Fruit fly (Drosophila melanogaster): ENCODE measurements around the gene CG42788.

Gene CG42788

DNA sequence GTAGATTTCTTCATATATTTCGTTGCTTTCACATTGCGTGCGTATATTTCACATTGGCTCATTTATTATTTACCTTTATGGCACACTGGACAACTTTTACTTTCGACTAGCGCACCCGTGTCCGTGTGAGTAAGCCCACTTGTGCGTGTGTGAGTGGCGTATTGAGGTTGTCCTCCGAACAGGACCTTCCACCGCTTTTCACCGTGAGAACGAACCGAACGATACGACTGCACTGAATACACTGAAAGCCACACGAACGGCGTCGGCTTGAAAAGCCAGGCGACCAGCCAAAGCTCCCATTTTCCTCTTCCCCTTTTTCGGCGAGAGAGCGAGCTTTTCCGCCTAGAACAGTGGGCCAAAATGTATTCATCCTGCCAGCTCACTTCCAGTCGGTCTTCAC is 54.8 kb downstream of the CG42788 start, which contains the start of gene dpr9:
Gene dpr9 (minus strand): TSS at position 244 of the 400 bp plus-strand sequence.
- TF ChIP-seq Eip75B (GFP tag; optimal IDR thresholded peaks at IDR 0.05) (no peak), CG10631 (GFP tag; optimal IDR thresholded peaks at IDR 0.05) (no peak), CG34406 (GFP tag; optimal IDR thresholded peaks at IDR 0.05) (no peak), CG7368 (GFP tag; optimal IDR thresholded peaks at IDR 0.05) (no peak), Sox14 (GFP tag; optimal IDR thresholded peaks at IDR 0.05) (no peak), CG9139 (GFP tag; optimal IDR thresholded peaks at IDR 0.05) (no peak), CG6808 (GFP tag; optimal IDR thresholded peaks at IDR 0.05) (no peak)

DNA sequence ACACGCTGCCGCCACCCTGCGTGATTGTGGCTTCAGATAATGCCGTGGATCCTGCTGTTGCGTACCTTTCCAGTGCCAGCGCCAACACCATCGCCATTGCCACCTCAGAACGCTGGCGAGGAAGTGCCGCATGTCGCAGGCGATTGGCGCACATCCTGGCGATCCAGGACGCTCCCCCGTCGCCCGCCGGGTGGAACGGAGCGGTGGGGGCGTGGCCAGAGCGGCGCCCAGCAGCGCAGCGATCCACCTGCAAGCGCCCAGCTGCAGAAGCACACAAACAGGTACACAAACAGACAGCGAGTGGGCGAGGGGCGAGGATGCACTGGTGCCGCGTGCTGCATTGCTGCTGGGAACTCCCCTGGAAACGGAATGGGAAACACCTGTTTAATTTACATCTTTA is 74.5 kb downstream of the CG42788 start:
- no peak for TF ChIP-seq fd59A (GFP tag; optimal IDR thresholded peaks at IDR 0.05)
- TF ChIP-seq CG4318 (GFP tag; optimal IDR thresholded peaks at IDR 0.05) = no peak
- TF ChIP-seq esn (GFP tag; optimal IDR thresholded peaks at IDR 0.05) = no peak
